Fruit fly (Drosophila melanogaster): ENCODE results near the gene CG6833.

Gene CG6833

dm6 chr3L:14055260-14055696 is 4.3 kb downstream of the CG6833 start (continued):
- TF ChIP-seq NK7.1 (GFP tag; optimal IDR thresholded peaks at IDR 0.05) = no peak
- no peak for TF ChIP-seq MESR4 (GFP tag; optimal IDR thresholded peaks at IDR 0.05)
- TF ChIP-seq Six4 (GFP tag; optimal IDR thresholded peaks at IDR 0.05) = no peak
- TF ChIP-seq CG12659 (GFP tag; optimal IDR thresholded peaks at IDR 0.05) = peak; percentile 21
- no peak for TF ChIP-seq ewg (GFP tag; optimal IDR thresholded peaks at IDR 0.05)
- no peak for TF ChIP-seq ato (GFP tag; IDR thresholded peaks at IDR 0.05; ENCODE audit: partially characterized antibody)
- TF ChIP-seq CG10209 (GFP tag; optimal IDR thresholded peaks at IDR 0.05) = no peak
- TF ChIP-seq bowl (GFP tag; IDR thresholded peaks at IDR 0.05) = no peak
- no peak for TF ChIP-seq Fer1 (GFP tag; optimal IDR thresholded peaks at IDR 0.05)
- TF ChIP-seq BtbVII (GFP tag; optimal IDR thresholded peaks at IDR 0.05) = peak; percentile 5
- no peak for TF ChIP-seq HLH3B (GFP tag; IDR thresholded peaks at IDR 0.05)
- TF ChIP-seq gsb (GFP tag; IDR thresholded peaks at IDR 0.05) = no peak
- no peak for TF ChIP-seq ken (GFP tag; IDR thresholded peaks at IDR 0.05)
- no peak for TF ChIP-seq Sry-δ (GFP tag; optimal IDR thresholded peaks at IDR 0.05)
- no peak for TF ChIP-seq Spps (tag; optimal IDR thresholded peaks at IDR 0.05)
- TF ChIP-seq CG4707 (GFP tag; optimal IDR thresholded peaks at IDR 0.05) = no peak
- TF ChIP-seq CG6791 (GFP tag; IDR thresholded peaks at IDR 0.05; ENCODE audit: partially characterized antibody) = no peak
- TF ChIP-seq CG10654 (GFP tag; optimal IDR thresholded peaks at IDR 0.05) = no peak
- TF ChIP-seq cwo (GFP tag; optimal IDR thresholded peaks at IDR 0.05) = no peak
- TF ChIP-seq tx (GFP tag; optimal IDR thresholded peaks at IDR 0.05) = no peak
- TF ChIP-seq CG13424 (tag; optimal IDR thresholded peaks at IDR 0.05) = no peak
- no peak for TF ChIP-seq Xbp1 (GFP tag; optimal IDR thresholded peaks at IDR 0.05)
- no peak for TF ChIP-seq unc-4 (GFP tag; IDR thresholded peaks at IDR 0.05; ENCODE audit: partially characterized antibody)
- TF ChIP-seq ac (GFP tag; optimal IDR thresholded peaks at IDR 0.05) = no peak
- no peak for TF ChIP-seq peb (GFP tag; IDR thresholded peaks at IDR 0.05)
- TF ChIP-seq Pdp1 (GFP tag; optimal IDR thresholded peaks at IDR 0.05) = peak in 1 of 2 experiments; percentile 6
- TF ChIP-seq CG11560 (tag; IDR thresholded peaks at IDR 0.05) = no peak
- TF ChIP-seq ind (GFP tag; optimal IDR thresholded peaks at IDR 0.05) = no peak
- no peak for TF ChIP-seq en (GFP tag; optimal IDR thresholded peaks at IDR 0.05)
- TF ChIP-seq CG12769 (tag; optimal IDR thresholded peaks at IDR 0.05) = no peak
- no peak for TF ChIP-seq CG31388 (GFP tag; optimal IDR thresholded peaks at IDR 0.05)
- no peak for TF ChIP-seq lola (GFP tag; optimal IDR thresholded peaks at IDR 0.05)
- TF ChIP-seq CG7839 (tag; optimal IDR thresholded peaks at IDR 0.05) = peak; percentile 38
- TF ChIP-seq CG34422 (GFP tag; IDR thresholded peaks at IDR 0.05) = no peak
- TF ChIP-seq cato (GFP tag; optimal IDR thresholded peaks at IDR 0.05; ENCODE audit: borderline replicate concordance) = no peak
- TF ChIP-seq CG10366 (GFP tag; IDR thresholded peaks at IDR 0.05) = no peak
- TF ChIP-seq cg (GFP tag; optimal IDR thresholded peaks at IDR 0.05) = no peak
- TF ChIP-seq CG8478 (optimal IDR thresholded peaks at IDR 0.05) = no peak
- no peak for TF ChIP-seq Oaz (GFP tag; IDR thresholded peaks at IDR 0.05)
- TF ChIP-seq MBD-R2 (GFP tag; IDR thresholded peaks at IDR 0.05) = no peak
- no peak for TF ChIP-seq lbe (GFP tag; optimal IDR thresholded peaks at IDR 0.05)
- no peak for TF ChIP-seq CG6813 (GFP tag; optimal IDR thresholded peaks at IDR 0.05)
- TF ChIP-seq sug (tag; optimal IDR thresholded peaks at IDR 0.05) = no peak
- no peak for TF ChIP-seq NC2α (GFP tag; optimal IDR thresholded peaks at IDR 0.05)
- TF ChIP-seq ara (GFP tag; IDR thresholded peaks at IDR 0.05) = no peak
- no peak for TF ChIP-seq Ada2b (GFP tag; IDR thresholded peaks at IDR 0.05)
- no peak for TF ChIP-seq Hey (tag; optimal IDR thresholded peaks at IDR 0.05)
- no peak for TF ChIP-seq vvl (GFP tag; IDR thresholded peaks at IDR 0.05)
- no peak for TF ChIP-seq nmo (GFP tag; optimal IDR thresholded peaks at IDR 0.05)
- no peak for TF ChIP-seq CHES-1-like (GFP tag; optimal IDR thresholded peaks at IDR 0.05)
- TF ChIP-seq CG4424 (GFP tag; optimal IDR thresholded peaks at IDR 0.05) = no peak
- TF ChIP-seq bcd (GFP tag; optimal IDR thresholded peaks at IDR 0.05) = peak; percentile 7

Data from whole organism, embryonic.